Worm (Caenorhabditis elegans): ENCODE measurements around the gene C15B12.1.

ce11 chrX:6460123-6460522 lies 16.5 kb upstream of the C15B12.1 start:
- no peak for TF ChIP-seq Y53F4B.3 (GFP tag; IDR thresholded peaks at IDR 0.05)
- no peak for TF ChIP-seq dpl-1 (GFP tag; optimal IDR thresholded peaks at IDR 0.05)
- TF ChIP-seq madf-6 (GFP tag; IDR thresholded peaks at IDR 0.05), result no peak
- no peak for TF ChIP-seq ceh-100 (GFP tag; IDR thresholded peaks at IDR 0.05)
- TF ChIP-seq aptf-2 (GFP tag; conservative IDR thresholded peaks at IDR 0.05), result no peak

Data from whole organism, young adult.